Fruit fly (Drosophila melanogaster) whole organism, embryonic: ENCODE results near the gene NitFhit.

Experiments
- B-H2 ChIP-seq: fragments of 200-800 bp; sonication (Bioruptor generic); optimal IDR thresholded peaks from 2 replicates; lab custom pipeline; 2018; ENCODE audit warnings: missing biosample characterization, mild to moderate bottlenecking, missing genetic modification characterization
- CG10565 ChIP-seq: fragments of 200-800 bp; sonication (Bioruptor generic); optimal IDR thresholded peaks from 3 replicates; lab custom pipeline; 2016; ENCODE audit warnings: missing biosample characterization, mild to moderate bottlenecking, missing genetic modification characterization
- CG11247 ChIP-seq: fragments of 200-800 bp; sonication (Bioruptor generic); IDR thresholded peaks from 2 replicates; pipeline ENCODE4 v1.3.6; 2022; ENCODE audit warnings: missing biosample characterization, missing genetic modification characterization
- CG12104 ChIP-seq: fragments of 200-800 bp; sonication (Bioruptor generic); optimal IDR thresholded peaks from 3 replicates; lab custom pipeline; 2016; ENCODE audit warnings: missing biosample characterization, missing genetic modification characterization
- CG12769 ChIP-seq: fragments of 200-800 bp; sonication (Bioruptor generic); optimal IDR thresholded peaks from 2 replicates; lab custom pipeline; 2019; ENCODE audit warnings: missing biosample characterization, mild to moderate bottlenecking, missing genetic modification characterization, moderate library complexity
- CG13775 ChIP-seq: fragments of 200-800 bp; sonication (Bioruptor generic); optimal IDR thresholded peaks from 3 replicates; lab custom pipeline; 2017; ENCODE audit warnings: missing biosample characterization, mild to moderate bottlenecking, missing genetic modification characterization
- CG14014 ChIP-seq: fragments of 200-800 bp; sonication (Bioruptor generic); IDR thresholded peaks from 2 replicates; pipeline ENCODE4 v1.3.6; 2022; ENCODE audit warnings: missing biosample characterization, missing genetic modification characterization
- CG14667 ChIP-seq: fragments of 200-800 bp; sonication (Bioruptor generic); IDR thresholded peaks from 2 replicates; pipeline ENCODE4 v1.3.6; 2022; ENCODE audit warnings: missing biosample characterization, missing genetic modification characterization
- CG15269 ChIP-seq: fragments of 200-800 bp; sonication (Bioruptor generic); optimal IDR thresholded peaks from 2 replicates; lab custom pipeline; 2018; ENCODE audit warnings: missing biosample characterization, mild to moderate bottlenecking, missing genetic modification characterization, moderate library complexity
- CG1647 ChIP-seq: fragments of 200-800 bp; sonication (Bioruptor generic); optimal IDR thresholded peaks from 3 replicates; lab custom pipeline; 2016; ENCODE audit warnings: missing biosample characterization, missing genetic modification characterization
- CG17359 ChIP-seq: fragments of 200-800 bp; sonication (Bioruptor generic); optimal IDR thresholded peaks from 3 replicates; lab custom pipeline; 2018; ENCODE audit warnings: missing biosample characterization, mild to moderate bottlenecking, missing genetic modification characterization, moderate library complexity
- CG17912 ChIP-seq: fragments of 200-800 bp; sonication (Bioruptor generic); optimal IDR thresholded peaks from 2 replicates; lab custom pipeline; 2018; ENCODE audit warnings: missing biosample characterization, mild to moderate bottlenecking, missing genetic modification characterization
- CG1832 ChIP-seq: fragments of 200-800 bp; sonication (Bioruptor generic); optimal IDR thresholded peaks from 2 replicates; lab custom pipeline; 2017; ENCODE audit warnings: missing biosample characterization, mild to moderate bottlenecking, missing genetic modification characterization, inconsistent platforms
- CG2116 ChIP-seq: fragments of 200-800 bp; sonication (Bioruptor generic); optimal IDR thresholded peaks from 3 replicates; lab custom pipeline; 2018; ENCODE audit warnings: missing biosample characterization, mild to moderate bottlenecking, missing genetic modification characterization
- CG2120 ChIP-seq: fragments of 200-800 bp; sonication (Bioruptor generic); optimal IDR thresholded peaks from 3 replicates; lab custom pipeline; 2016; ENCODE audit warnings: missing biosample characterization, missing genetic modification characterization
- CG2889 ChIP-seq: fragments of 200-800 bp; sonication (Bioruptor generic); IDR thresholded peaks from 3 replicates; pipeline ENCODE4 v1.3.6; 2022; ENCODE audit warnings: missing biosample characterization, missing genetic modification characterization
- CG30431 ChIP-seq: fragments of 200-800 bp; sonication (Bioruptor generic); optimal IDR thresholded peaks from 2 replicates; lab custom pipeline; 2017; ENCODE audit warnings: missing biosample characterization, missing genetic modification characterization
- CG31388 ChIP-seq: fragments of 200-800 bp; sonication (Bioruptor generic); optimal IDR thresholded peaks from 2 replicates; lab custom pipeline; 2016; ENCODE audit warnings: missing biosample characterization, missing genetic modification characterization
- CG7928 ChIP-seq: fragments of 200-800 bp; sonication (Bioruptor generic); optimal IDR thresholded peaks from 2 replicates; lab custom pipeline; 2017; ENCODE audit warnings: missing biosample characterization, mild to moderate bottlenecking, missing genetic modification characterization
- CG8359 ChIP-seq: fragments of 200-800 bp; sonication (Bioruptor generic); optimal IDR thresholded peaks from 2 replicates; lab custom pipeline; 2017; ENCODE audit warnings: missing biosample characterization, mild to moderate bottlenecking, missing genetic modification characterization, borderline replicate concordance
- CG9932 ChIP-seq: fragments of 200-800 bp; sonication (Bioruptor generic); IDR thresholded peaks from 2 replicates; pipeline ENCODE4 v1.3.6; 2022; ENCODE audit warnings: missing biosample characterization, missing genetic modification characterization
- D19A ChIP-seq: fragments of 200-800 bp; optimal IDR thresholded peaks from 3 replicates; lab custom pipeline; 2019; ENCODE audit warnings: missing biosample characterization, mild to moderate bottlenecking, missing genetic modification characterization, moderate library complexity
- Dip3 ChIP-seq: fragments of 200-800 bp; sonication (Bioruptor generic); optimal IDR thresholded peaks from 3 replicates; lab custom pipeline; 2016; ENCODE audit warnings: missing biosample characterization, missing genetic modification characterization
- Dref ChIP-seq: fragments of 200-800 bp; sonication (Bioruptor generic); IDR thresholded peaks from 2 replicates; pipeline ENCODE4 v1.3.6; 2022; ENCODE audit warnings: missing biosample characterization, missing genetic modification characterization
- ERR ChIP-seq: fragments of 200-800 bp; sonication (Bioruptor generic); optimal IDR thresholded peaks from 2 replicates; lab custom pipeline; 2016; ENCODE audit warnings: missing biosample characterization, missing genetic modification characterization
- Elba2 ChIP-seq: fragments of 200-800 bp; sonication (Bioruptor generic); optimal IDR thresholded peaks from 3 replicates; lab custom pipeline; 2016; ENCODE audit warnings: missing biosample characterization, missing genetic modification characterization
- GATAe ChIP-seq: fragments of 200-800 bp; sonication (Bioruptor generic); conservative IDR thresholded peaks from 2 replicates; pipeline ENCODE4 v1.3.6; 2022; ENCODE audit warnings: missing biosample characterization, missing genetic modification characterization
- Hr3 ChIP-seq: fragments of 200-800 bp; sonication (Bioruptor generic); optimal IDR thresholded peaks from 3 replicates; lab custom pipeline; 2016; ENCODE audit warnings: missing biosample characterization, missing genetic modification characterization
- Kr ChIP-seq: fragments of 200-800 bp; sonication (Bioruptor generic); optimal IDR thresholded peaks from 2 replicates; lab custom pipeline; 2017; ENCODE audit warnings: missing biosample characterization, mild to moderate bottlenecking, missing genetic modification characterization
- MTF-1 ChIP-seq: fragments of 200-800 bp; sonication (Bioruptor generic); optimal IDR thresholded peaks from 2 replicates; lab custom pipeline; 2018; ENCODE audit warnings: missing biosample characterization, mild to moderate bottlenecking, missing genetic modification characterization, borderline replicate concordance
- PHDP ChIP-seq: fragments of 200-800 bp; sonication (Bioruptor generic); optimal IDR thresholded peaks from 3 replicates; lab custom pipeline; 2018; ENCODE audit warnings: missing biosample characterization, mild to moderate bottlenecking, missing genetic modification characterization, moderate library complexity
- Sin3A ChIP-seq: fragments of >200 bp; optimal IDR thresholded peaks from 2 replicates; lab custom pipeline; 2018
- Sry-β ChIP-seq: fragments of 200-800 bp; sonication (Bioruptor generic); optimal IDR thresholded peaks from 2 replicates; lab custom pipeline; 2018; ENCODE audit warnings: missing biosample characterization, mild to moderate bottlenecking, missing genetic modification characterization, moderate library complexity
- Xbp1 ChIP-seq: fragments of 200-800 bp; sonication (Bioruptor generic); optimal IDR thresholded peaks from 3 replicates; lab custom pipeline; 2016; ENCODE audit warnings: missing biosample characterization, mild to moderate bottlenecking, missing genetic modification characterization
- ac ChIP-seq: fragments of 200-800 bp; sonication (Bioruptor generic); optimal IDR thresholded peaks from 3 replicates; lab custom pipeline; 2017; ENCODE audit warnings: missing biosample characterization, mild to moderate bottlenecking, missing genetic modification characterization
- aop ChIP-seq: fragments of 200-800 bp; sonication (Bioruptor generic); IDR thresholded peaks from 2 replicates; pipeline ENCODE4 v1.3.6; 2022; ENCODE audit warnings: missing biosample characterization, missing genetic modification characterization
- bab2 ChIP-seq: fragments of 200-800 bp; sonication (Bioruptor generic); optimal IDR thresholded peaks from 2 replicates; lab custom pipeline; 2016; ENCODE audit warnings: missing biosample characterization, missing genetic modification characterization
- btn ChIP-seq: fragments of 200-800 bp; sonication (Bioruptor generic); optimal IDR thresholded peaks from 2 replicates; lab custom pipeline; 2016; ENCODE audit warnings: missing biosample characterization, missing genetic modification characterization
- cas ChIP-seq: fragments of 200-800 bp; sonication (Bioruptor generic); IDR thresholded peaks from 2 replicates; pipeline ENCODE4 v1.3.6; 2022; ENCODE audit warnings: missing biosample characterization, missing genetic modification characterization
- cato ChIP-seq: fragments of 200-800 bp; sonication (Bioruptor generic); optimal IDR thresholded peaks from 2 replicates; lab custom pipeline; 2016; ENCODE audit warnings: missing biosample characterization, missing genetic modification characterization, borderline replicate concordance
- chm ChIP-seq: fragments of 200-800 bp; sonication (Bioruptor generic); IDR thresholded peaks from 2 replicates; pipeline ENCODE4 v1.3.6; 2022; ENCODE audit warnings: missing biosample characterization, missing genetic modification characterization
- dpn ChIP-seq, 2 experiments: fragments of 200-800 bp; sonication (Bioruptor generic); optimal IDR thresholded peaks; 3 replicates each; lab custom pipeline; 2016; ENCODE audit warnings: missing biosample characterization in 2 of 2, missing genetic modification characterization in 2 of 2
- fd102C ChIP-seq: fragments of 200-800 bp; sonication (Bioruptor generic); optimal IDR thresholded peaks from 2 replicates; lab custom pipeline; 2018; ENCODE audit warnings: missing biosample characterization, mild to moderate bottlenecking, missing genetic modification characterization, moderate library complexity
- inv ChIP-seq: fragments of 200-800 bp; sonication (Bioruptor generic); IDR thresholded peaks from 2 replicates; pipeline ENCODE4 v1.3.6; 2022; ENCODE audit warnings: missing biosample characterization, missing genetic modification characterization; ENCODE audit not compliant: partially characterized antibody
- jigr1 ChIP-seq: fragments of 200-800 bp; sonication (Bioruptor generic); IDR thresholded peaks from 3 replicates; pipeline ENCODE4 v1.3.6; 2022; ENCODE audit warnings: missing biosample characterization, missing genetic modification characterization
- jumu ChIP-seq: fragments of 200-800 bp; sonication (Bioruptor generic); optimal IDR thresholded peaks from 3 replicates; lab custom pipeline; 2016; ENCODE audit warnings: missing biosample characterization, missing genetic modification characterization
- lov ChIP-seq, 2 experiments: fragments of 200-800 bp in 1 of 2; fragments of >200 bp in 1 of 2; sonication (Bioruptor generic) in 1 of 2; IDR thresholded peaks in 1 of 2; optimal IDR thresholded peaks in 1 of 2; 2 replicates in 1 of 2; 3 replicates in 1 of 2; pipeline versions ENCODE4 v1.3.6 to Lab custom; 2017 to 2022; ENCODE audit warnings: missing biosample characterization in 1 of 2, missing genetic modification characterization in 1 of 2
- maf-S ChIP-seq: fragments of 200-800 bp; sonication (Bioruptor generic); optimal IDR thresholded peaks from 2 replicates; lab custom pipeline; 2016; ENCODE audit warnings: missing biosample characterization, missing genetic modification characterization
- nom ChIP-seq: fragments of 200-800 bp; sonication (Bioruptor generic); optimal IDR thresholded peaks from 2 replicates; lab custom pipeline; 2017; ENCODE audit warnings: missing biosample characterization, missing genetic modification characterization, mild to moderate bottlenecking, moderate library complexity, missing genetic modification reagents
- peb ChIP-seq: fragments of 200-800 bp; sonication (Bioruptor generic); IDR thresholded peaks from 2 replicates; pipeline ENCODE4 v1.3.6; 2022; ENCODE audit warnings: missing biosample characterization, missing genetic modification characterization
- tgo ChIP-seq: fragments of 200-800 bp; sonication (Bioruptor generic); IDR thresholded peaks from 3 replicates; pipeline ENCODE4 v1.3.6; 2022; ENCODE audit warnings: missing biosample characterization, missing genetic modification characterization
- vnd ChIP-seq: fragments of 200-800 bp; sonication (Bioruptor generic); IDR thresholded peaks from 3 replicates; pipeline ENCODE4 v1.3.6; 2022; ENCODE audit warnings: missing biosample characterization, missing genetic modification characterization; ENCODE audit not compliant: partially characterized antibody

The NitFhit gene

dm6 chr3L:174501-174900 lies 29.0 kb upstream of the NitFhit start (continued):
- peak; percentile 86 for TF ChIP-seq CG2116 (GFP tag; lab: Kevin White, UChicago)
- TF ChIP-seq D19A (tag; lab: Kevin White, UChicago) = peak; percentile 23
- TF ChIP-seq CG8359 (GFP tag; lab: Kevin White, UChicago) = no peak
- no peak for TF ChIP-seq CG12769 (tag; lab: Kevin White, UChicago)
- TF ChIP-seq CG11247 = no peak
- no peak for TF ChIP-seq Hr3 (GFP tag; lab: Kevin White, UChicago)
- no peak for TF ChIP-seq CG17912 (GFP tag; lab: Kevin White, UChicago)
- peak; percentile 18 for TF ChIP-seq PHDP (tag; lab: Kevin White, UChicago)
- TF ChIP-seq jigr1 (GFP tag; lab: Robert Waterston, UW) = no peak
- no peak for TF ChIP-seq CG14014 (GFP tag; lab: Robert Waterston, UW)
- TF ChIP-seq Xbp1 (GFP tag; lab: Kevin White, UChicago) = no peak
- peak; percentile 90 for TF ChIP-seq Dref (GFP tag; lab: Robert Waterston, UW)
- no peak for TF ChIP-seq bab2
- TF ChIP-seq CG7928 = no peak
- TF ChIP-seq CG15269 = no peak
- TF ChIP-seq CG2889 (GFP tag; lab: Robert Waterston, UW) = no peak
- TF ChIP-seq ac (GFP tag; lab: Kevin White, UChicago) = no peak
- TF ChIP-seq CG1647 (GFP tag; lab: Kevin White, UChicago) = no peak
- TF ChIP-seq CG2120 (GFP tag; lab: Kevin White, UChicago) = peak; percentile 28
- no peak for TF ChIP-seq dpn (GFP tag; optimal IDR thresholded peaks at IDR 0.05; lab: Kevin White, UChicago)
- TF ChIP-seq aop (GFP tag; lab: Robert Waterston, UW) = no peak
- TF ChIP-seq jumu = no peak
- no peak for TF ChIP-seq Sry-β
- no peak for TF ChIP-seq CG1832 (GFP tag; lab: Kevin White, UChicago)
- no peak for TF ChIP-seq peb
- no peak for TF ChIP-seq CG10565 (GFP tag; lab: Kevin White, UChicago)
- TF ChIP-seq lov (optimal IDR thresholded peaks at IDR 0.05; lab: Kevin White, UChicago) = no peak
- no peak for TF ChIP-seq lov (GFP tag; IDR thresholded peaks at IDR 0.05; lab: Robert Waterston, UW)
- no peak for TF ChIP-seq CG13775 (GFP tag; lab: Kevin White, UChicago)
- TF ChIP-seq cato (GFP tag; lab: Kevin White, UChicago) = no peak
- TF ChIP-seq ERR (GFP tag; lab: Kevin White, UChicago) = no peak
- TF ChIP-seq CG31388 (GFP tag; lab: Kevin White, UChicago) = no peak
- TF ChIP-seq cas (GFP tag; lab: Robert Waterston, UW) = no peak
- no peak for TF ChIP-seq nom (GFP tag; lab: Kevin White, UChicago)
- TF ChIP-seq Kr (GFP tag; lab: Kevin White, UChicago) = no peak
- TF ChIP-seq maf-S (GFP tag; lab: Kevin White, UChicago) = no peak
- peak; percentile 1 for TF ChIP-seq B-H2 (GFP tag; lab: Kevin White, UChicago)
- peak; percentile 81 for TF ChIP-seq vnd (GFP tag; lab: Robert Waterston, UW)
- peak; percentile 77 for TF ChIP-seq inv (GFP tag; lab: Robert Waterston, UW)
- TF ChIP-seq tgo (GFP tag; lab: Robert Waterston, UW) = no peak
- TF ChIP-seq Dip3 (GFP tag; lab: Kevin White, UChicago) = no peak
- no peak for TF ChIP-seq chm (GFP tag; lab: Robert Waterston, UW)
- TF ChIP-seq Elba2 (GFP tag; lab: Kevin White, UChicago) = no peak
- TF ChIP-seq CG14667 = no peak
- TF ChIP-seq CG17359 = no peak
- no peak for TF ChIP-seq CG30431 (GFP tag; lab: Kevin White, UChicago)
- TF ChIP-seq btn = no peak
- no peak for TF ChIP-seq Sin3A (lab: Kevin White, UChicago)
- TF ChIP-seq GATAe (GFP tag; lab: Robert Waterston, UW) = no peak
- TF ChIP-seq fd102C (GFP tag; lab: Kevin White, UChicago) = no peak
- TF ChIP-seq MTF-1 (GFP tag; lab: Kevin White, UChicago) = no peak
- no peak for TF ChIP-seq CG12104
- TF ChIP-seq CG9932 (GFP tag; lab: Robert Waterston, UW) = no peak
